Worm (Caenorhabditis elegans) whole organism, mixed stage, embryonic: Measurements from ENCODE around the gene gpr-1.

Source experiments
- lin-13 ChIP-seq: fragments of 150-350 bp; optimal IDR thresholded peaks from 2 replicates; lab custom pipeline; 2014; ENCODE audit warnings: missing biosample characterization, missing genetic modification characterization
- nhr-12 ChIP-seq: fragments of 150-350 bp; optimal IDR thresholded peaks from 2 replicates; lab custom pipeline; 2014; ENCODE audit warnings: missing biosample characterization, missing genetic modification characterization
- nhr-76 ChIP-seq: sonication (generic microtip); optimal IDR thresholded peaks from 2 replicates; lab custom pipeline; 2017; ENCODE audit warnings: missing biosample characterization, missing genetic modification characterization

ce11 chrIII:8653457-8653856, 24.7 kb downstream of the gpr-1 start:
- TF ChIP-seq lin-13 (tag; lab: Kevin White, UChicago) (no peak), nhr-76 (no peak), nhr-12 (tag; lab: Kevin White, UChicago) (no peak)
